Worm (Caenorhabditis elegans): ENCODE results near the gene K08H2.2.
A peak's percentile ranks its signal among the peaks of the same experiment; 100 is the strongest.

The K08H2.2 gene

ce11 chrX:13250163-13250562, 15.4 kb upstream of the K08H2.2 start:
- TF ChIP-seq repo-1 (tag; optimal IDR thresholded peaks at IDR 0.05) (peak; percentile 16), F57C9.4 (tag; optimal IDR thresholded peaks at IDR 0.05) (no peak), hmg-1.2 (GFP tag; IDR thresholded peaks at IDR 0.05) (no peak), nhr-90 (tag; optimal IDR thresholded peaks at IDR 0.05) (no peak), lir-1 (GFP tag; conservative IDR thresholded peaks at IDR 0.05) (no peak), bed-2 (GFP tag; IDR thresholded peaks at IDR 0.05) (no peak), dpl-1 (GFP tag; optimal IDR thresholded peaks at IDR 0.05) (no peak), ztf-3 (GFP tag; optimal IDR thresholded peaks at IDR 0.05) (no peak), pha-4 (tag; optimal IDR thresholded peaks at IDR 0.05) (peak; percentile 90), ceh-58 (GFP tag; IDR thresholded peaks at IDR 0.05) (no peak), K12H6.12 (tag; optimal IDR thresholded peaks at IDR 0.05) (no peak), nfya-1 (tag; optimal IDR thresholded peaks at IDR 0.05; ENCODE audit: borderline replicate concordance, insufficient read depth) (no peak), mes-4 (tag; optimal IDR thresholded peaks at IDR 0.05) (no peak), nhr-120 (GFP tag; IDR thresholded peaks at IDR 0.05) (no peak), ets-4 (GFP tag; optimal IDR thresholded peaks at IDR 0.05) (no peak), Y67H2A.10 (GFP tag; conservative IDR thresholded peaks at IDR 0.05) (no peak), zfh-2 (GFP tag; conservative IDR thresholded peaks at IDR 0.05) (no peak), F22D6.2 (tag; optimal IDR thresholded peaks at IDR 0.05) (no peak), Y95B8A.8 (GFP tag; IDR thresholded peaks at IDR 0.05) (no peak), rcor-1 (GFP tag; IDR thresholded peaks at IDR 0.05) (no peak), B0261.1 (tag; optimal IDR thresholded peaks at IDR 0.05) (no peak), ztf-6 (GFP tag; IDR thresholded peaks at IDR 0.05) (no peak), ama-1 (optimal IDR thresholded peaks at IDR 0.05) (no peak), ama-1 (GFP tag; optimal IDR thresholded peaks at IDR 0.05) (no peak), bed-1 (GFP tag; IDR thresholded peaks at IDR 0.05) (no peak), unc-130 (GFP tag; optimal IDR thresholded peaks at IDR 0.05) (no peak), nfyb-1 (GFP tag; IDR thresholded peaks at IDR 0.05) (no peak), lin-54 (GFP tag; optimal IDR thresholded peaks at IDR 0.05) (no peak), lsy-27 (tag; optimal IDR thresholded peaks at IDR 0.05; ENCODE audit: borderline replicate concordance, insufficient read depth) (no peak), fkh-3 (tag; optimal IDR thresholded peaks at IDR 0.05) (no peak), aptf-2 (GFP tag; conservative IDR thresholded peaks at IDR 0.05) (no peak), lag-1 (GFP tag; IDR thresholded peaks at IDR 0.05) (no peak), hrde-1 (tag; optimal IDR thresholded peaks at IDR 0.05; ENCODE audit: borderline replicate concordance) (no peak), let-526 (GFP tag; IDR thresholded peaks at IDR 0.05) (0 out of 2 replicates have a peak, but pooled peaks have one; percentile 18), ekl-4 (GFP tag; IDR thresholded peaks at IDR 0.05) (no peak), rec-8 (tag; optimal IDR thresholded peaks at IDR 0.05) (no peak), D2030.7 (GFP tag; IDR thresholded peaks at IDR 0.05) (no peak), ztf-22 (GFP tag; optimal IDR thresholded peaks at IDR 0.05) (no peak), zim-3 (tag; optimal IDR thresholded peaks at IDR 0.05) (no peak), tbp1 (GFP tag; optimal IDR thresholded peaks at IDR 0.05) (peak; percentile 12), chd-7 (tag; optimal IDR thresholded peaks at IDR 0.05) (no peak), K11D2.4 (GFP tag; IDR thresholded peaks at IDR 0.05) (no peak), egrh-3 (GFP tag; IDR thresholded peaks at IDR 0.05) (no peak), T07F8.4 (tag; optimal IDR thresholded peaks at IDR 0.05) (no peak), dox-1 (GFP tag; IDR thresholded peaks at IDR 0.05) (peak; percentile 38; the same call in 1 of the 2 replicates), ceh-40 (GFP tag; IDR thresholded peaks at IDR 0.05) (no peak), nhr-179 (tag; optimal IDR thresholded peaks at IDR 0.05) (no peak), ZK185.1 (tag; optimal IDR thresholded peaks at IDR 0.05; ENCODE audit: poor library complexity, severe bottlenecking) (peak; percentile 30), cebp-2 (GFP tag; IDR thresholded peaks at IDR 0.05) (no peak), nhr-27 (tag; optimal IDR thresholded peaks at IDR 0.05) (no peak)

Data from whole organism, young adult.